Worm (Caenorhabditis elegans): Measurements from ENCODE around the gene acly-2.

Gene acly-2

ce11 chrV:13082442-13083126, 33.7 kb upstream of the acly-2 start, which contains the start of gene C34B4.2 (continued):
- TF ChIP-seq efl-3 (GFP tag; optimal IDR thresholded peaks at IDR 0.05) (no peak), pag-3 (tag; optimal IDR thresholded peaks at IDR 0.05; ENCODE audit: borderline replicate concordance, insufficient read depth) (no peak), dsc-1 (tag; optimal IDR thresholded peaks at IDR 0.05) (peak; percentile 32), nhr-28 (tag; optimal IDR thresholded peaks at IDR 0.05) (no peak), mef-2 (tag; optimal IDR thresholded peaks at IDR 0.05) (peak; percentile 22), pqm-1 (tag; optimal IDR thresholded peaks at IDR 0.05) (no peak), blmp-1 (tag; optimal IDR thresholded peaks at IDR 0.05) (peak; percentile 78), pax-3 (tag; optimal IDR thresholded peaks at IDR 0.05) (peak; percentile 84), ets-5 (GFP tag; IDR thresholded peaks at IDR 0.05) (no peak), tlp-1 (tag; optimal IDR thresholded peaks at IDR 0.05) (no peak), zip-4 (GFP tag; optimal IDR thresholded peaks at IDR 0.05) (peak; percentile 40), vab-15 (tag; optimal IDR thresholded peaks at IDR 0.05) (no peak), fkh-8 (tag; optimal IDR thresholded peaks at IDR 0.05) (peak; percentile 8), alr-1 (tag; optimal IDR thresholded peaks at IDR 0.05; ENCODE audit: borderline replicate concordance) (no peak), ceh-90 (tag; optimal IDR thresholded peaks at IDR 0.05) (no peak), sup-37 (GFP tag; optimal IDR thresholded peaks at IDR 0.05) (no peak), nhr-84 (tag; optimal IDR thresholded peaks at IDR 0.05) (no peak), lsy-2 (tag; optimal IDR thresholded peaks at IDR 0.05) (peak; percentile 24 to 68), grh-1 (GFP tag; IDR thresholded peaks at IDR 0.05) (no peak), nhr-85 (tag) (peak; percentile 66), F16B12.6 (tag; optimal IDR thresholded peaks at IDR 0.05) (no peak), C16A3.4 (tag; optimal IDR thresholded peaks at IDR 0.05) (peak; percentile 35), lin-13 (GFP tag; optimal IDR thresholded peaks at IDR 0.05) (peak; percentile 49), mep-1 (tag; optimal IDR thresholded peaks at IDR 0.05) (peak; percentile 68), unc-86 (tag; optimal IDR thresholded peaks at IDR 0.05) (no peak), ceh-63 (GFP tag; optimal IDR thresholded peaks at IDR 0.05) (no peak), swsn-7 (tag; optimal IDR thresholded peaks at IDR 0.05) (peak; percentile 64), egl-13 (tag; optimal IDR thresholded peaks at IDR 0.05) (no peak), jun-1 (tag; optimal IDR thresholded peaks at IDR 0.05) (no peak), nhr-12 (tag; optimal IDR thresholded peaks at IDR 0.05) (no peak), ceh-88 (GFP tag; IDR thresholded peaks at IDR 0.05) (no peak; the same call in 1 of the 2 replicates), aly-2 (tag; optimal IDR thresholded peaks at IDR 0.05) (peak; percentile 14), skn-1 (tag; optimal IDR thresholded peaks at IDR 0.05) (peak; percentile 11), nhr-19 (GFP tag; conservative IDR thresholded peaks at IDR 0.05) (peak; percentile 92), ces-1 (GFP tag; optimal IDR thresholded peaks at IDR 0.05) (no peak), C34B4.2 (tag; optimal IDR thresholded peaks at IDR 0.05) (no peak), ama-1 (optimal IDR thresholded peaks at IDR 0.05) (no peak), tbx-2 (tag; optimal IDR thresholded peaks at IDR 0.05) (peak; percentile 87), nhr-11 (tag; optimal IDR thresholded peaks at IDR 0.05) (peak; percentile 25), C04F5.9 (tag; optimal IDR thresholded peaks at IDR 0.05) (no peak), xbp-1 (tag; optimal IDR thresholded peaks at IDR 0.05) (peak; percentile 37), irx-1 (tag; optimal IDR thresholded peaks at IDR 0.05) (peak; percentile 63), lir-3 (tag; optimal IDR thresholded peaks at IDR 0.05; ENCODE audit: poor library complexity) (no peak), unc-30 (tag; optimal IDR thresholded peaks at IDR 0.05) (no peak), isw-1 (GFP tag; IDR thresholded peaks at IDR 0.05) (no peak), lin-14 (GFP tag; optimal IDR thresholded peaks at IDR 0.05) (peak; percentile 90)
